Fruit fly (Drosophila melanogaster) whole organism, embryonic: ENCODE measurements around the gene dlt.

ENCODE experiments used
- Antp ChIP-seq: fragments of 200-800 bp; sonication (Bioruptor generic); optimal IDR thresholded peaks from 3 replicates; lab custom pipeline; 2016; ENCODE audit warnings: missing biosample characterization, missing genetic modification characterization
- CG11456 ChIP-seq: fragments of 200-800 bp; sonication (Bioruptor generic); IDR thresholded peaks from 3 replicates; pipeline ENCODE4 v1.3.6; 2022; ENCODE audit warnings: missing biosample characterization, missing genetic modification characterization
- CG12236 ChIP-seq: fragments of 200-800 bp; sonication (Bioruptor generic); optimal IDR thresholded peaks from 2 replicates; lab custom pipeline; 2016; ENCODE audit warnings: missing biosample characterization, missing genetic modification characterization
- CG12942 ChIP-seq: fragments of 200-800 bp; sonication (Bioruptor generic); optimal IDR thresholded peaks from 3 replicates; lab custom pipeline; 2016; ENCODE audit warnings: missing biosample characterization, missing genetic modification characterization
- CG14441 ChIP-seq: fragments of 200-800 bp; sonication (Bioruptor generic); IDR thresholded peaks from 2 replicates; pipeline ENCODE4 v1.3.6; 2022; ENCODE audit warnings: missing biosample characterization, missing genetic modification characterization
- CG17359 ChIP-seq: fragments of 200-800 bp; sonication (Bioruptor generic); optimal IDR thresholded peaks from 3 replicates; lab custom pipeline; 2018; ENCODE audit warnings: missing biosample characterization, mild to moderate bottlenecking, missing genetic modification characterization, moderate library complexity
- CG17802 ChIP-seq: fragments of 200-800 bp; sonication (Bioruptor generic); optimal IDR thresholded peaks from 2 replicates; lab custom pipeline; 2018; ENCODE audit warnings: missing biosample characterization, mild to moderate bottlenecking, missing genetic modification characterization, moderate library complexity
- CG18476 ChIP-seq: fragments of 200-800 bp; sonication (Bioruptor generic); optimal IDR thresholded peaks from 2 replicates; lab custom pipeline; 2016; ENCODE audit warnings: missing biosample characterization, mild to moderate bottlenecking, missing genetic modification characterization
- CG18599 ChIP-seq: fragments of 200-800 bp; sonication (Bioruptor generic); optimal IDR thresholded peaks from 3 replicates; lab custom pipeline; 2017; ENCODE audit warnings: missing biosample characterization, missing genetic modification characterization, mild to moderate bottlenecking, moderate library complexity, missing genetic modification reagents
- CG30403 ChIP-seq: fragments of 200-800 bp; sonication (Bioruptor generic); optimal IDR thresholded peaks from 3 replicates; lab custom pipeline; 2016; ENCODE audit warnings: missing biosample characterization, missing genetic modification characterization
- CG3065 ChIP-seq: fragments of 200-800 bp; sonication (Bioruptor generic); optimal IDR thresholded peaks from 2 replicates; lab custom pipeline; 2016; ENCODE audit warnings: missing biosample characterization, missing genetic modification characterization
- CG32767 ChIP-seq: fragments of 200-800 bp; sonication (Bioruptor generic); IDR thresholded peaks from 2 replicates; pipeline ENCODE4 v1.3.6; 2022; ENCODE audit warnings: missing biosample characterization, missing genetic modification characterization
- CG3847 ChIP-seq: fragments of 200-800 bp; sonication (Bioruptor generic); IDR thresholded peaks from 2 replicates; pipeline ENCODE4 v1.3.6; 2022; ENCODE audit warnings: missing biosample characterization, missing genetic modification characterization
- CG43689 ChIP-seq: fragments of 200-800 bp; sonication (Bioruptor generic); IDR thresholded peaks from 2 replicates; pipeline ENCODE4 v1.3.6; 2022; ENCODE audit warnings: missing biosample characterization, missing genetic modification characterization
- CG6254 ChIP-seq: fragments of 200-800 bp; sonication (Bioruptor generic); optimal IDR thresholded peaks from 3 replicates; lab custom pipeline; 2017; ENCODE audit warnings: mild to moderate bottlenecking, missing biosample characterization, missing genetic modification reagents, missing genetic modification characterization
- CG7745 ChIP-seq: fragments of 200-800 bp; sonication (Bioruptor generic); optimal IDR thresholded peaks from 2 replicates; lab custom pipeline; 2018; ENCODE audit warnings: missing biosample characterization, mild to moderate bottlenecking, missing genetic modification characterization, moderate library complexity
- CG8089 ChIP-seq: fragments of 200-800 bp; sonication (Bioruptor generic); optimal IDR thresholded peaks from 3 replicates; lab custom pipeline; 2016; ENCODE audit warnings: missing biosample characterization, missing genetic modification characterization
- CG8765 ChIP-seq: fragments of 200-800 bp; sonication (Bioruptor generic); IDR thresholded peaks from 2 replicates; pipeline ENCODE4 v1.3.6; 2022; ENCODE audit warnings: missing biosample characterization, missing genetic modification characterization
- CG8944 ChIP-seq: fragments of 200-800 bp; sonication (Bioruptor generic); optimal IDR thresholded peaks from 3 replicates; lab custom pipeline; 2016; ENCODE audit warnings: missing biosample characterization, missing genetic modification characterization
- Camta ChIP-seq: fragments of 200-800 bp; sonication (Bioruptor generic); optimal IDR thresholded peaks from 2 replicates; lab custom pipeline; 2016; ENCODE audit warnings: missing biosample characterization, missing genetic modification characterization
- Dek ChIP-seq: fragments of 200-800 bp; sonication (Bioruptor generic); optimal IDR thresholded peaks from 3 replicates; lab custom pipeline; 2019; ENCODE audit warnings: missing biosample characterization, mild to moderate bottlenecking, missing genetic modification characterization, moderate library complexity
- Doc3 ChIP-seq: fragments of 200-800 bp; sonication (Bioruptor generic); IDR thresholded peaks from 3 replicates; pipeline ENCODE4 v1.3.6; 2022; ENCODE audit warnings: missing biosample characterization, missing genetic modification characterization; ENCODE audit not compliant: partially characterized antibody
- Jarid2 ChIP-seq: fragments of 200-800 bp; sonication (Bioruptor generic); optimal IDR thresholded peaks from 3 replicates; lab custom pipeline; 2017; ENCODE audit warnings: mild to moderate bottlenecking, missing biosample characterization, missing genetic modification reagents, missing genetic modification characterization
- PHDP ChIP-seq: fragments of 200-800 bp; sonication (Bioruptor generic); optimal IDR thresholded peaks from 3 replicates; lab custom pipeline; 2018; ENCODE audit warnings: missing biosample characterization, mild to moderate bottlenecking, missing genetic modification characterization, moderate library complexity
- Side ChIP-seq: fragments of 200-800 bp; sonication (Bioruptor generic); optimal IDR thresholded peaks from 2 replicates; lab custom pipeline; 2016; ENCODE audit warnings: missing biosample characterization, missing genetic modification characterization
- Sry-δ ChIP-seq: fragments of 200-800 bp; sonication (Bioruptor generic); optimal IDR thresholded peaks from 2 replicates; lab custom pipeline; 2016; ENCODE audit warnings: missing biosample characterization, missing genetic modification characterization
- Usf ChIP-seq: fragments of 200-800 bp; sonication (Bioruptor generic); optimal IDR thresholded peaks from 2 replicates; lab custom pipeline; 2017; ENCODE audit warnings: missing genotype, missing biosample characterization, missing genetic modification characterization
- ash1 ChIP-seq: fragments of 200-800 bp; sonication (Bioruptor generic); optimal IDR thresholded peaks from 2 replicates; lab custom pipeline; 2018; ENCODE audit warnings: missing biosample characterization, mild to moderate bottlenecking, missing genetic modification characterization
- az2 ChIP-seq: fragments of 200-800 bp; sonication (Bioruptor generic); optimal IDR thresholded peaks from 3 replicates; lab custom pipeline; 2016; ENCODE audit warnings: missing biosample characterization, missing genetic modification characterization
- bab2 ChIP-seq: fragments of 200-800 bp; sonication (Bioruptor generic); optimal IDR thresholded peaks from 2 replicates; lab custom pipeline; 2016; ENCODE audit warnings: missing biosample characterization, missing genetic modification characterization
- bcd ChIP-seq: fragments of 200-800 bp; sonication (Bioruptor generic); optimal IDR thresholded peaks from 2 replicates; lab custom pipeline; 2017; ENCODE audit warnings: missing biosample characterization, mild to moderate bottlenecking, missing genetic modification characterization
- bowl ChIP-seq: fragments of 200-800 bp; sonication (Bioruptor generic); IDR thresholded peaks from 2 replicates; pipeline ENCODE4 v1.3.6; 2022; ENCODE audit warnings: missing biosample characterization, missing genetic modification characterization
- cad ChIP-seq: fragments of >200 bp; optimal IDR thresholded peaks from 2 replicates; lab custom pipeline; 2017; ENCODE audit warnings: missing biosample characterization, missing genetic modification characterization
- chif ChIP-seq, 2 experiments: fragments of 200-800 bp; sonication (Bioruptor generic); optimal IDR thresholded peaks; 3 replicates each; lab custom pipeline; 2016; ENCODE audit warnings: missing biosample characterization in 2 of 2, missing genetic modification characterization in 2 of 2
- chinmo ChIP-seq: fragments of 200-800 bp; sonication (Bioruptor generic); IDR thresholded peaks from 4 replicates; pipeline ENCODE4 v1.3.6; 2022; ENCODE audit warnings: missing biosample characterization, missing genetic modification characterization; ENCODE audit not compliant: partially characterized antibody
- danr ChIP-seq: fragments of 200-800 bp; sonication (Bioruptor generic); IDR thresholded peaks from 2 replicates; pipeline ENCODE4 v1.3.6; 2022; ENCODE audit warnings: missing biosample characterization, missing genetic modification characterization
- dpn ChIP-seq, 2 experiments: fragments of 200-800 bp; sonication (Bioruptor generic); optimal IDR thresholded peaks; 3 replicates each; lab custom pipeline; 2016; ENCODE audit warnings: missing biosample characterization in 2 of 2, missing genetic modification characterization in 2 of 2
- fru ChIP-seq: fragments of >200 bp; optimal IDR thresholded peaks from 2 replicates; lab custom pipeline; 2017
- grn ChIP-seq: fragments of 200-800 bp; sonication (Bioruptor generic); optimal IDR thresholded peaks from 3 replicates; lab custom pipeline; 2017; ENCODE audit warnings: missing biosample characterization, missing genetic modification characterization
- gro ChIP-seq: fragments of 200-800 bp; sonication (Bioruptor generic); optimal IDR thresholded peaks from 2 replicates; lab custom pipeline; 2016; ENCODE audit warnings: missing biosample characterization, missing genetic modification characterization
- ind ChIP-seq: fragments of 200-800 bp; sonication (Bioruptor generic); optimal IDR thresholded peaks from 3 replicates; lab custom pipeline; 2016; ENCODE audit warnings: missing biosample characterization, missing genetic modification characterization
- klu ChIP-seq: fragments of 200-800 bp; sonication (Bioruptor generic); IDR thresholded peaks from 2 replicates; pipeline ENCODE4 v1.3.6; 2022; ENCODE audit warnings: missing biosample characterization, missing genetic modification characterization
- kni ChIP-seq: fragments of 200-800 bp; sonication (Bioruptor generic); optimal IDR thresholded peaks from 3 replicates; lab custom pipeline; 2017; ENCODE audit warnings: mild to moderate bottlenecking, missing biosample characterization, missing genetic modification reagents, missing genetic modification characterization
- nom ChIP-seq: fragments of 200-800 bp; sonication (Bioruptor generic); optimal IDR thresholded peaks from 2 replicates; lab custom pipeline; 2017; ENCODE audit warnings: missing biosample characterization, missing genetic modification characterization, mild to moderate bottlenecking, moderate library complexity, missing genetic modification reagents
- p53 ChIP-seq: fragments of 200-800 bp; sonication (Bioruptor generic); optimal IDR thresholded peaks from 2 replicates; lab custom pipeline; 2016; ENCODE audit warnings: missing biosample characterization, missing genetic modification characterization
- pan ChIP-seq, 4 experiments: fragments of >200 bp in 3 of 4; fragments of 200-800 bp in 1 of 4; sonication (Bioruptor generic) in 1 of 4; optimal IDR thresholded peaks in 3 of 4; IDR thresholded peaks in 1 of 4; 2 replicates each; pipeline versions ENCODE4 v1.3.6 to Lab custom; 2017 to 2022; ENCODE audit warnings: missing biosample characterization in 2 of 4, missing genetic modification characterization in 2 of 4, mixed read lengths in 1 of 4
- repo ChIP-seq: fragments of 200-800 bp; sonication (Bioruptor generic); optimal IDR thresholded peaks from 2 replicates; lab custom pipeline; 2016; ENCODE audit warnings: missing biosample characterization, missing genetic modification characterization
- so ChIP-seq: fragments of 200-800 bp; sonication (Bioruptor generic); IDR thresholded peaks from 3 replicates; pipeline ENCODE4 v1.3.6; 2022; ENCODE audit warnings: missing biosample characterization, missing genetic modification characterization
- sob ChIP-seq: fragments of 200-800 bp; sonication (Bioruptor generic); IDR thresholded peaks from 2 replicates; pipeline ENCODE4 v1.3.6; 2022; ENCODE audit warnings: missing biosample characterization, missing genetic modification characterization
- z ChIP-seq: fragments of 200-800 bp; sonication (Bioruptor generic); IDR thresholded peaks from 3 replicates; pipeline ENCODE4 v1.3.6; 2022; ENCODE audit warnings: missing biosample characterization, missing genetic modification characterization

dlt gene

dm6 chr3L:1741655-1742551 lies 53.2 kb downstream of the dlt start (continued):
- TF ChIP-seq CG43689 (GFP tag; lab: Robert Waterston, UW), result no peak
- no peak for TF ChIP-seq CG17802 (tag; lab: Kevin White, UChicago)
- no peak for TF ChIP-seq CG3847 (GFP tag; lab: Robert Waterston, UW)
- TF ChIP-seq Jarid2, result peak; percentile 52
- TF ChIP-seq CG8765 (GFP tag; lab: Robert Waterston, UW), result no peak
- no peak for TF ChIP-seq ash1
- TF ChIP-seq kni, result no peak
- no peak for TF ChIP-seq fru (lab: Kevin White, UChicago)
- no peak for TF ChIP-seq dpn (GFP tag; optimal IDR thresholded peaks at IDR 0.05; lab: Kevin White, UChicago)
- TF ChIP-seq Antp (GFP tag; lab: Kevin White, UChicago), result no peak
- no peak for TF ChIP-seq Doc3 (GFP tag; lab: Robert Waterston, UW)
- TF ChIP-seq CG8089 (GFP tag; lab: Kevin White, UChicago), result no peak
- no peak for TF ChIP-seq sob
- TF ChIP-seq Camta (GFP tag; lab: Kevin White, UChicago), result no peak
- peak; percentile 39 for TF ChIP-seq CG6254 (GFP tag; lab: Kevin White, UChicago)
- TF ChIP-seq p53 (GFP tag; lab: Kevin White, UChicago), result no peak
- TF ChIP-seq bowl (GFP tag; lab: Robert Waterston, UW), result no peak
- no peak for TF ChIP-seq CG18476 (GFP tag; lab: Kevin White, UChicago)
- TF ChIP-seq Usf (GFP tag; lab: Kevin White, UChicago), result no peak
- TF ChIP-seq grn, result peak; percentile 73
- TF ChIP-seq CG18599, result no peak
- TF ChIP-seq chinmo (GFP tag; lab: Robert Waterston, UW), result peak; percentile 75; the same call in 3 of the 4 replicates
- TF ChIP-seq CG14441 (GFP tag; lab: Robert Waterston, UW), result peak; percentile 45
- no peak for TF ChIP-seq ind (GFP tag; lab: Kevin White, UChicago)
- TF ChIP-seq CG17359 (tag; lab: Kevin White, UChicago), result no peak
- TF ChIP-seq Sry-δ (GFP tag; lab: Kevin White, UChicago), result no peak
- no peak for TF ChIP-seq klu (GFP tag; lab: Robert Waterston, UW)
- TF ChIP-seq danr, result no peak
- TF ChIP-seq chif (GFP tag; optimal IDR thresholded peaks at IDR 0.05; lab: Kevin White, UChicago), result no peak
- TF ChIP-seq z, result no peak
- no peak for TF ChIP-seq CG30403 (GFP tag; lab: Kevin White, UChicago)
- peak; percentile 39; the same call in 1 of the 3 replicates for TF ChIP-seq so (GFP tag; lab: Robert Waterston, UW)
- no peak for TF ChIP-seq CG12236 (GFP tag; lab: Kevin White, UChicago)
- no peak for TF ChIP-seq pan (optimal IDR thresholded peaks at IDR 0.05; lab: Kevin White, UChicago)
- no peak for TF ChIP-seq pan (GFP tag; optimal IDR thresholded peaks at IDR 0.05 in 1 of 2, IDR thresholded peaks at IDR 0.05 in 1 of 2)
- TF ChIP-seq cad, result no peak
- TF ChIP-seq CG12942 (GFP tag; lab: Kevin White, UChicago), result no peak
- no peak for TF ChIP-seq repo (GFP tag; lab: Kevin White, UChicago)
- no peak for TF ChIP-seq Dek (tag; lab: Kevin White, UChicago)
- TF ChIP-seq CG3065 (GFP tag; lab: Kevin White, UChicago), result no peak
- no peak for TF ChIP-seq CG32767
- no peak for TF ChIP-seq nom (GFP tag; lab: Kevin White, UChicago)
- TF ChIP-seq CG8944, result no peak
- no peak for TF ChIP-seq PHDP (tag; lab: Kevin White, UChicago)
- no peak for TF ChIP-seq bab2 (GFP tag; lab: Kevin White, UChicago)
- TF ChIP-seq CG11456, result no peak
- no peak for TF ChIP-seq az2 (GFP tag; lab: Kevin White, UChicago)
- peak; percentile 18 for TF ChIP-seq gro (GFP tag; lab: Kevin White, UChicago)
- no peak for TF ChIP-seq bcd (GFP tag; lab: Kevin White, UChicago)
- TF ChIP-seq Side (GFP tag; lab: Kevin White, UChicago), result no peak
- no peak for TF ChIP-seq CG7745 (tag; lab: Kevin White, UChicago)
